Worm (Caenorhabditis elegans) whole organism, L2 larva: ENCODE results near the gene syg-2.

Experiments used
- F13H6.1 ChIP-seq: sonication (generic microtip); optimal IDR thresholded peaks from 2 replicates; lab custom pipeline; 2016; ENCODE audit warnings: missing genetic modification characterization, missing compliant biosample characterization
- Y55F3AM.14 ChIP-seq: fragments of 200-800 bp; sonication (Bioruptor generic); optimal IDR thresholded peaks from 2 replicates; lab custom pipeline; 2018; ENCODE audit warnings: mild to moderate bottlenecking, missing genetic modification characterization, missing compliant biosample characterization
- ZK546.5 ChIP-seq: sonication (generic microtip); optimal IDR thresholded peaks from 2 replicates; lab custom pipeline; 2017; ENCODE audit warnings: missing biosample characterization, missing genetic modification characterization
- alr-1 ChIP-seq: fragments of 150-350 bp; optimal IDR thresholded peaks from 2 replicates; lab custom pipeline; 2014; ENCODE audit warnings: missing biosample characterization, missing genetic modification characterization
- aly-2 ChIP-seq: fragments of 150-350 bp; optimal IDR thresholded peaks from 2 replicates; lab custom pipeline; 2014; ENCODE audit warnings: missing biosample characterization, missing genetic modification characterization
- ama-1 ChIP-seq: fragments of 150-350 bp; optimal IDR thresholded peaks from 2 replicates; lab custom pipeline; 2018; ENCODE audit warnings: inconsistent platforms
- blmp-1 ChIP-seq: sonication (generic microtip); optimal IDR thresholded peaks from 2 replicates; lab custom pipeline; 2017; ENCODE audit warnings: missing genetic modification characterization, mild to moderate bottlenecking, missing compliant biosample characterization, antibody characterized with exemption, moderate library complexity; ENCODE audit not compliant: insufficient read depth
- ceh-82 ChIP-seq: fragments of 150-350 bp; optimal IDR thresholded peaks from 2 replicates; lab custom pipeline; 2014; ENCODE audit warnings: missing biosample characterization, missing genetic modification characterization
- crh-2 ChIP-seq: sonication (generic microtip); optimal IDR thresholded peaks from 2 replicates; lab custom pipeline; 2017; ENCODE audit warnings: missing biosample characterization, missing genetic modification characterization
- egl-27 ChIP-seq: sonication (generic microtip); optimal IDR thresholded peaks from 3 replicates; lab custom pipeline; 2017; ENCODE audit warnings: missing biosample characterization, missing genetic modification reagents, missing genetic modification characterization
- elt-1 ChIP-seq: fragments of 150-350 bp; optimal IDR thresholded peaks from 2 replicates; lab custom pipeline; 2014; ENCODE audit warnings: missing biosample characterization, missing genetic modification characterization
- elt-3 ChIP-seq: sonication (generic microtip); optimal IDR thresholded peaks from 2 replicates; lab custom pipeline; 2017; ENCODE audit warnings: missing biosample characterization, missing genetic modification characterization
- lin-13 ChIP-seq: fragments of 150-350 bp; optimal IDR thresholded peaks from 2 replicates; lab custom pipeline; 2014; ENCODE audit warnings: missing biosample characterization, missing genetic modification reagents, missing genetic modification characterization
- lin-39 ChIP-seq: fragments of 150-350 bp; optimal IDR thresholded peaks from 2 replicates; lab custom pipeline; 2014; ENCODE audit warnings: missing biosample characterization, missing genetic modification reagents, missing genetic modification characterization
- lsy-2 ChIP-seq, 2 experiments: fragments of 150-350 bp in 1 of 2; sonication (generic microtip) in 1 of 2; optimal IDR thresholded peaks; 2 replicates each; lab custom pipeline; 2014 to 2017; ENCODE audit warnings: missing biosample characterization in 2 of 2, missing genetic modification characterization in 2 of 2
- mab-5 ChIP-seq: fragments of 150-350 bp; optimal IDR thresholded peaks from 2 replicates; lab custom pipeline; 2014; ENCODE audit warnings: missing biosample characterization, missing genetic modification characterization
- mbf-1 ChIP-seq: sonication (generic microtip); optimal IDR thresholded peaks from 2 replicates; lab custom pipeline; 2017; ENCODE audit warnings: missing biosample characterization, missing genetic modification characterization
- mdl-1 ChIP-seq, 2 experiments: fragments of 150-350 bp in 1 of 2; sonication (generic microtip) in 1 of 2; optimal IDR thresholded peaks; 2 replicates each; lab custom pipeline; 2017; ENCODE audit warnings: missing biosample characterization in 2 of 2, missing genetic modification characterization in 2 of 2
- nhr-10 ChIP-seq: sonication (generic microtip); optimal IDR thresholded peaks from 2 replicates; lab custom pipeline; 2017; ENCODE audit warnings: missing biosample characterization, missing genetic modification characterization
- nhr-11 ChIP-seq: fragments of 150-350 bp; optimal IDR thresholded peaks from 2 replicates; lab custom pipeline; 2014; ENCODE audit warnings: missing biosample characterization, missing genetic modification characterization
- nhr-12 ChIP-seq: fragments of 150-350 bp; optimal IDR thresholded peaks from 2 replicates; lab custom pipeline; 2014; ENCODE audit warnings: missing biosample characterization, missing genetic modification characterization
- nhr-129 ChIP-seq: fragments of 150-350 bp; optimal IDR thresholded peaks from 2 replicates; lab custom pipeline; 2014; ENCODE audit warnings: missing biosample characterization, missing genetic modification characterization
- nhr-21 ChIP-seq: fragments of 150-350 bp; optimal IDR thresholded peaks from 2 replicates; lab custom pipeline; 2014; ENCODE audit warnings: missing biosample characterization, missing genetic modification characterization
- nhr-23 ChIP-seq: fragments of 150-350 bp; optimal IDR thresholded peaks from 2 replicates; lab custom pipeline; 2014; ENCODE audit warnings: missing biosample characterization, missing genetic modification reagents, missing genetic modification characterization
- nhr-6 ChIP-seq: fragments of 150-350 bp; optimal IDR thresholded peaks from 2 replicates; lab custom pipeline; 2014; ENCODE audit warnings: missing biosample characterization, missing genetic modification characterization
- nhr-77 ChIP-seq: fragments of 150-350 bp; optimal IDR thresholded peaks from 2 replicates; lab custom pipeline; 2014; ENCODE audit warnings: missing biosample characterization, missing genetic modification characterization
- sem-4 ChIP-seq: fragments of 150-350 bp; optimal IDR thresholded peaks from 2 replicates; lab custom pipeline; 2014; ENCODE audit warnings: missing biosample characterization, missing genetic modification reagents, missing genetic modification characterization
- skn-1 ChIP-seq: sonication (generic microtip); optimal IDR thresholded peaks from 2 replicates; lab custom pipeline; 2017; ENCODE audit warnings: missing biosample characterization, missing genetic modification characterization
- sma-9 ChIP-seq, 2 experiments: fragments of 150-350 bp in 1 of 2; sonication (generic microtip) in 1 of 2; optimal IDR thresholded peaks; 2 replicates each; lab custom pipeline; 2014 to 2016; ENCODE audit warnings: missing genetic modification characterization in 2 of 2, mild to moderate bottlenecking in 1 of 2, missing biosample characterization in 1 of 2, missing compliant biosample characterization in 1 of 2, missing genetic modification reagents in 1 of 2, moderate library complexity in 1 of 2
- snpc-4 ChIP-seq: fragments of 150-350 bp; optimal IDR thresholded peaks from 2 replicates; lab custom pipeline; 2014; ENCODE audit warnings: missing biosample characterization, missing genetic modification characterization
- unc-39 ChIP-seq: fragments of 150-350 bp; optimal IDR thresholded peaks from 2 replicates; lab custom pipeline; 2014; ENCODE audit warnings: missing biosample characterization, missing genetic modification characterization
- unc-55 ChIP-seq: fragments of 150-350 bp; sonication (generic microtip); optimal IDR thresholded peaks from 3 replicates; lab custom pipeline; 2014; ENCODE audit warnings: missing biosample characterization, missing genetic modification reagents, missing genetic modification characterization
- unc-62 ChIP-seq: fragments of 150-350 bp; optimal IDR thresholded peaks from 2 replicates; lab custom pipeline; 2014; ENCODE audit warnings: missing biosample characterization, missing genetic modification reagents, missing genetic modification characterization
- zag-1 ChIP-seq: fragments of 150-350 bp; optimal IDR thresholded peaks from 2 replicates; lab custom pipeline; 2014; ENCODE audit warnings: missing biosample characterization, missing genetic modification characterization
- ztf-1 ChIP-seq: fragments of 200-800 bp; sonication (Bioruptor generic); conservative IDR thresholded peaks from 2 replicates; pipeline ENCODE4 v1.3.6; 2022; ENCODE audit warnings: missing genetic modification characterization, missing compliant biosample characterization
- ztf-4 ChIP-seq: fragments of 150-350 bp; optimal IDR thresholded peaks from 2 replicates; lab custom pipeline; 2014; ENCODE audit warnings: missing biosample characterization, missing genetic modification characterization

The syg-2 gene

DNA sequence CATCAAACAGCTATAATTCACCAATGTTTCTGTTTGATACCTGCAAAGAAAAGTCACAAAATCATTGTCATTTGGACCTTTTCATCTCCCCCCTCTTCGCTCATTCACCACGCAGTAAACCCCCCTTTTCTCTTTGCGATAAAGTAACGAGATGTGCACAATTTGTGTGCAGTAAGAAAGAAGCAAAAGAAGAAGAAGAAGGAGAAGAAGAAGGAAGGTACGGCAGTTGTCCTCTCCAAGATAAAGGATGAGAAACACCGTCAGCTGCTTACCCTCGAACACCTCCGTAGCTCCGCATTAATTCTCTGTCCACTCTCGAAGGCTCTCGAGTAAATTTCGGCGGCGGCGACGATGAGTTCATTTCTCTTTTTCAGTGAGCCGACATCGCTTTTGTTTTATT, 1.3 kb upstream of the syg-2 start:
- TF ChIP-seq ztf-1 (GFP tag; lab: Robert Waterston, UW) (no peak), sma-9 (GFP tag; optimal IDR thresholded peaks at IDR 0.05; lab: Kevin White, UChicago) (peak; percentile 27), sma-9 (tag; optimal IDR thresholded peaks at IDR 0.05; lab: Kevin White, UChicago) (no peak), mab-5 (tag; lab: Kevin White, UChicago) (no peak), F13H6.1 (peak; percentile 63), snpc-4 (tag; lab: Kevin White, UChicago) (no peak), nhr-129 (peak; percentile 58), nhr-11 (tag; lab: Kevin White, UChicago) (no peak)
- TF ChIP-seq, all 48 proteins: peak for 3

DNA sequence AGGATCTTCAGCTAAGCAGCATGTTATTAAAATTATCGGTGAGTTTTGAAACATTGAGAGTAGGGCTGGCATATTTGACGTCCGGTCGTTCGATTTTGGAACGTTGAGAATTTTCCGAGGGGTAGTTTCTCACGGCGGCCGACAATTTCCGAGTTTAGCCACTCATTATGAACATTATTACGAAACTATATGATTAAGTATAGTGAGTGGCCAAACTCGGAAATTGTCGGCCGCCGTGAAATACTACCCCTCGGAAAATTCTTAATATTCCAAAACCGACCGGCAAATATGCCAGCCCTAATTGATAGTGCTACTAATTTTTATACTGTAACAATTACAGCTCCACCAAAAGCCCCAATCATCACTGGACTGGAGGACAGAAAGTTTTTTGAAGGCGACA, 2.7 kb downstream of the syg-2 start:
- TF ChIP-seq nhr-10 (tag; lab: Kevin White, UChicago) (no peak), sem-4 (tag; lab: Kevin White, UChicago) (no peak), nhr-77 (no peak), mdl-1 (tag; optimal IDR thresholded peaks at IDR 0.05; lab: Kevin White, UChicago) (no peak), nhr-23 (tag; lab: Kevin White, UChicago) (no peak), mbf-1 (tag; lab: Kevin White, UChicago) (no peak), alr-1 (no peak), lsy-2 (tag; optimal IDR thresholded peaks at IDR 0.05; lab: Kevin White, UChicago) (no peak), unc-55 (no peak), crh-2 (no peak), nhr-21 (no peak), unc-39 (no peak)

DNA sequence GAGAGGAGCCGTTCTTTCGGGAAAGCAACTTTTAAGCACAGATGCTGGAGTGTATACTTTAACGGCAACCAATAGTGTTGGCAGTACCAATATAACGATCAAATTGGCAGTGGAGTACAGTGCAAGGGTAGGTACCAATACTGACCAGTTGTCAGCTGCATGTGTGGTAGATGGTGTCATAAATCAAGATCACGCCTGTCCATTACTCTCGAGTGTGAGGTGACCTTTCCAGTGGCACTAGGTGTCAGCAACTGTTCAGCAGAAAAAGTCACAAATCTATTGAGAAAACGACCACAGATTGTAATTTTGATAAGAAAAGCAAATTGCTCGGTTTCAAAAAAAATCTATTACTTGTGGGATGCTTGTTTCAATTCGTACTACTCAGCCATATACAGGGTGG, 4.7 kb downstream of the syg-2 start:
- TF ChIP-seq egl-27 (tag; lab: Kevin White, UChicago) (no peak), zag-1 (tag; lab: Kevin White, UChicago) (no peak), Y55F3AM.14 (GFP tag; lab: Kevin White, UChicago) (no peak), mdl-1 (tag; optimal IDR thresholded peaks at IDR 0.05; lab: Kevin White, UChicago) (no peak), aly-2 (tag; lab: Kevin White, UChicago) (no peak)

- TF ChIP-seq ama-1 (no peak), mbf-1 (tag; lab: Kevin White, UChicago) (no peak), unc-55 (no peak), aly-2 (tag; lab: Kevin White, UChicago) (no peak), mdl-1 (tag; optimal IDR thresholded peaks at IDR 0.05; lab: Kevin White, UChicago) (no peak), sem-4 (tag; lab: Kevin White, UChicago) (no peak), ceh-82 (no peak)
Observed at ce11 chrX:14661918-14662317, 7.2 kb downstream of the syg-2 start.

ce11 chrX:14662460-14662859, 7.7 kb downstream of the syg-2 start:
- TF ChIP-seq elt-1 (tag; lab: Kevin White, UChicago): no peak
- TF ChIP-seq unc-62: no peak
- TF ChIP-seq nhr-6: no peak
- no peak for TF ChIP-seq nhr-12 (tag; lab: Kevin White, UChicago)
- no peak for TF ChIP-seq skn-1 (tag; lab: Kevin White, UChicago)
- no peak for TF ChIP-seq lin-39
- no peak for TF ChIP-seq ama-1
- no peak for TF ChIP-seq lin-13
- no peak for TF ChIP-seq nhr-10 (tag; lab: Kevin White, UChicago)
- TF ChIP-seq blmp-1 (tag; lab: Kevin White, UChicago): no peak
- TF ChIP-seq lsy-2 (tag; optimal IDR thresholded peaks at IDR 0.05; lab: Kevin White, UChicago): no peak
- no peak for TF ChIP-seq F13H6.1
- TF ChIP-seq sma-9 (GFP tag; optimal IDR thresholded peaks at IDR 0.05; lab: Kevin White, UChicago): no peak
- no peak for TF ChIP-seq sma-9 (tag; optimal IDR thresholded peaks at IDR 0.05; lab: Kevin White, UChicago)
- no peak for TF ChIP-seq nhr-129
- no peak for TF ChIP-seq sem-4 (tag; lab: Kevin White, UChicago)
- TF ChIP-seq Y55F3AM.14 (GFP tag; lab: Kevin White, UChicago): no peak
- no peak for TF ChIP-seq ztf-4
- no peak for TF ChIP-seq elt-3
- TF ChIP-seq unc-55: no peak
- no peak for TF ChIP-seq ZK546.5 (tag; lab: Kevin White, UChicago)
- TF ChIP-seq, all 48 proteins: peak for 0
